Worm (Caenorhabditis elegans) whole organism, L1 larva: Measurements from ENCODE around the gene ZK54.3.

Experiments
- C16A3.4 ChIP-seq: fragments of 150-350 bp; optimal IDR thresholded peaks from 2 replicates; lab custom pipeline; 2014; ENCODE audit warnings: missing biosample characterization, missing genetic modification characterization
- aha-1 ChIP-seq: fragments of 150-350 bp; optimal IDR thresholded peaks from 2 replicates; lab custom pipeline; 2014; ENCODE audit warnings: missing biosample characterization, missing genetic modification characterization
- alr-1 ChIP-seq: fragments of 200-800 bp; sonication (Bioruptor generic); optimal IDR thresholded peaks from 2 replicates; lab custom pipeline; 2018; ENCODE audit warnings: borderline replicate concordance, mild to moderate bottlenecking, missing genetic modification characterization, missing compliant biosample characterization
- ceh-63 ChIP-seq: fragments of 200-800 bp; sonication (Bioruptor generic); optimal IDR thresholded peaks from 2 replicates; lab custom pipeline; 2018; ENCODE audit warnings: mild to moderate bottlenecking, missing genetic modification characterization, missing compliant biosample characterization
- ceh-8 ChIP-seq: fragments of 200-800 bp; sonication (Bioruptor generic); optimal IDR thresholded peaks from 2 replicates; lab custom pipeline; 2018; ENCODE audit warnings: mild to moderate bottlenecking, missing genetic modification characterization, moderate library complexity, missing compliant biosample characterization
- ceh-82 ChIP-seq, 3 experiments: fragments of 150-350 bp in 1 of 3; sonication (generic microtip) in 2 of 3; optimal IDR thresholded peaks; 2 replicates each; lab custom pipeline; 2014 to 2017; ENCODE audit warnings: missing biosample characterization in 3 of 3, missing genetic modification characterization in 3 of 3
- ceh-88 ChIP-seq: fragments of 200-800 bp; sonication (Bioruptor generic); IDR thresholded peaks from 2 replicates; pipeline ENCODE4 v1.3.6; 2022; ENCODE audit warnings: missing genetic modification characterization, missing compliant biosample characterization
- ceh-90 ChIP-seq: sonication (generic microtip); optimal IDR thresholded peaks from 2 replicates; lab custom pipeline; 2016; ENCODE audit warnings: missing genetic modification characterization, missing compliant biosample characterization
- dpl-1 ChIP-seq, 3 experiments: fragments of 150-350 bp in 2 of 3; sonication (generic microtip) in 1 of 3; optimal IDR thresholded peaks; 2 replicates each; lab custom pipeline; 2014 to 2017; ENCODE audit warnings: missing biosample characterization in 3 of 3, missing genetic modification characterization in 3 of 3, missing genetic modification reagents in 3 of 3
- dsc-1 ChIP-seq: sonication (generic microtip); optimal IDR thresholded peaks from 2 replicates; lab custom pipeline; 2016; ENCODE audit warnings: mild to moderate bottlenecking, missing genetic modification characterization, missing compliant biosample characterization
- efl-1 ChIP-seq, 4 experiments: fragments of 150-350 bp; optimal IDR thresholded peaks in 3 of 4; peaks in 1 of 4; 1 replicate in 1 of 4; 2 replicates in 3 of 4; lab custom pipeline; 2014; ENCODE audit warnings: missing biosample characterization in 2 of 4, missing genetic modification characterization in 2 of 4, missing genetic modification reagents in 2 of 4
- efl-3 ChIP-seq: fragments of 200-800 bp; sonication (Bioruptor generic); optimal IDR thresholded peaks from 2 replicates; lab custom pipeline; 2018; ENCODE audit warnings: mild to moderate bottlenecking, missing genetic modification characterization, missing compliant biosample characterization
- egl-13 ChIP-seq: sonication (generic microtip); optimal IDR thresholded peaks from 2 replicates; lab custom pipeline; 2016; ENCODE audit warnings: missing genotype, missing genetic modification reagents, missing genetic modification characterization, missing compliant biosample characterization
- egl-27 ChIP-seq, 2 experiments: fragments of 150-350 bp in 1 of 2; sonication (generic microtip); optimal IDR thresholded peaks; 3 replicates each; lab custom pipeline; 2017 to 2018; ENCODE audit warnings: missing biosample characterization in 2 of 2, missing genetic modification characterization in 2 of 2, missing genetic modification reagents in 2 of 2
- elt-3 ChIP-seq, 6 experiments: fragments of 150-350 bp in 1 of 6; sonication (generic microtip); optimal IDR thresholded peaks; 2 replicates each; lab custom pipeline; 2017 to 2018; ENCODE audit warnings: missing biosample characterization in 6 of 6, missing genetic modification characterization in 6 of 6, inconsistent platforms in 1 of 6
- ets-5 ChIP-seq: fragments of 200-800 bp; sonication (Bioruptor generic); IDR thresholded peaks from 2 replicates; pipeline ENCODE4 v1.3.6; 2022; ENCODE audit warnings: missing genetic modification characterization, missing compliant biosample characterization
- fkh-10 ChIP-seq: sonication (generic microtip); optimal IDR thresholded peaks from 2 replicates; lab custom pipeline; 2017; ENCODE audit warnings: missing biosample characterization, missing genetic modification reagents, missing genetic modification characterization
- fkh-4 ChIP-seq: sonication (generic microtip); optimal IDR thresholded peaks from 2 replicates; lab custom pipeline; 2016; ENCODE audit warnings: missing compliant biosample characterization, missing genetic modification characterization, borderline replicate concordance
- fkh-8 ChIP-seq: sonication (generic microtip); optimal IDR thresholded peaks from 2 replicates; lab custom pipeline; 2016; ENCODE audit warnings: mild to moderate bottlenecking, missing genetic modification characterization, missing compliant biosample characterization
- hlh-17 ChIP-seq: fragments of 200-800 bp; sonication (Bioruptor generic); optimal IDR thresholded peaks from 2 replicates; lab custom pipeline; 2018; ENCODE audit warnings: missing genetic modification characterization, mild to moderate bottlenecking, missing compliant biosample characterization, moderate library complexity, borderline replicate concordance
- irx-1 ChIP-seq: sonication (generic microtip); optimal IDR thresholded peaks from 2 replicates; lab custom pipeline; 2016; ENCODE audit warnings: missing genetic modification characterization, missing compliant biosample characterization
- lin-14 ChIP-seq: fragments of 200-800 bp; sonication (Bioruptor generic); optimal IDR thresholded peaks from 2 replicates; lab custom pipeline; 2018; ENCODE audit warnings: mild to moderate bottlenecking, missing genetic modification characterization, moderate library complexity, missing compliant biosample characterization
- lin-15B ChIP-seq: fragments of 150-350 bp; sonication (generic microtip); optimal IDR thresholded peaks from 3 replicates; lab custom pipeline; 2014; ENCODE audit warnings: missing biosample characterization, missing genetic modification characterization
- lin-35 ChIP-seq, 2 experiments: fragments of 150-350 bp; optimal IDR thresholded peaks; 2 replicates each; lab custom pipeline; 2014; ENCODE audit warnings: missing biosample characterization in 2 of 2, missing genetic modification characterization in 2 of 2, missing genetic modification reagents in 2 of 2
- mab-9 ChIP-seq: fragments of 200-800 bp; sonication (Bioruptor generic); IDR thresholded peaks from 2 replicates; pipeline ENCODE4 v1.3.6; 2022; ENCODE audit warnings: missing genetic modification reagents, missing genetic modification characterization, missing compliant biosample characterization
- mdl-1 ChIP-seq, 2 experiments: fragments of 150-350 bp; optimal IDR thresholded peaks; 2 replicates each; lab custom pipeline; 2014 to 2017; ENCODE audit warnings: missing biosample characterization in 2 of 2, missing genetic modification characterization in 2 of 2, inconsistent platforms in 1 of 2
- mep-1 ChIP-seq: fragments of 150-350 bp; optimal IDR thresholded peaks from 2 replicates; lab custom pipeline; 2014; ENCODE audit warnings: missing biosample characterization, missing genetic modification characterization
- nhr-11 ChIP-seq: fragments of 150-350 bp; optimal IDR thresholded peaks from 2 replicates; lab custom pipeline; 2014; ENCODE audit warnings: missing biosample characterization, missing genetic modification characterization
- nhr-47 ChIP-seq: sonication (generic microtip); optimal IDR thresholded peaks from 2 replicates; lab custom pipeline; 2016; ENCODE audit warnings: mild to moderate bottlenecking, missing genetic modification characterization, moderate library complexity, missing compliant biosample characterization
- nhr-71 ChIP-seq: sonication (generic microtip); optimal IDR thresholded peaks from 2 replicates; lab custom pipeline; 2016; ENCODE audit warnings: mild to moderate bottlenecking, missing genetic modification characterization, moderate library complexity, missing compliant biosample characterization
- nhr-76 ChIP-seq: sonication (generic microtip); optimal IDR thresholded peaks from 2 replicates; lab custom pipeline; 2017; ENCODE audit warnings: missing biosample characterization, missing genetic modification characterization
- nhr-77 ChIP-seq: fragments of 150-350 bp; optimal IDR thresholded peaks from 2 replicates; lab custom pipeline; 2014; ENCODE audit warnings: missing biosample characterization, missing genetic modification characterization
- nhr-85 ChIP-seq: sonication (generic microtip); peaks from one replicate; lab custom pipeline; 2016; ENCODE audit warnings: missing genetic modification characterization, inconsistent platforms, missing compliant biosample characterization
- pag-3 ChIP-seq: sonication (generic microtip); optimal IDR thresholded peaks from 2 replicates; lab custom pipeline; 2017; ENCODE audit warnings: missing genetic modification characterization, mild to moderate bottlenecking, missing compliant biosample characterization, antibody characterized with exemption, borderline replicate concordance; ENCODE audit not compliant: insufficient read depth
- pqm-1 ChIP-seq: sonication (generic microtip); optimal IDR thresholded peaks from 3 replicates; lab custom pipeline; 2017; ENCODE audit warnings: missing biosample characterization, missing genetic modification characterization
- skn-1 ChIP-seq: fragments of 150-350 bp; optimal IDR thresholded peaks from 2 replicates; lab custom pipeline; 2014; ENCODE audit warnings: missing biosample characterization, missing genetic modification characterization
- sptf-1 ChIP-seq: fragments of 150-350 bp; optimal IDR thresholded peaks from 2 replicates; lab custom pipeline; 2014; ENCODE audit warnings: missing biosample characterization, missing genetic modification characterization
- swsn-7 ChIP-seq: sonication (generic microtip); optimal IDR thresholded peaks from 2 replicates; lab custom pipeline; 2016; ENCODE audit warnings: missing genetic modification characterization, missing compliant biosample characterization
- tlp-1 ChIP-seq: fragments of 150-350 bp; optimal IDR thresholded peaks from 2 replicates; lab custom pipeline; 2014; ENCODE audit warnings: missing biosample characterization, missing genetic modification characterization
- unc-30 ChIP-seq: sonication (generic microtip); optimal IDR thresholded peaks from 2 replicates; lab custom pipeline; 2017; ENCODE audit warnings: missing biosample characterization, missing genetic modification characterization
- unc-62 ChIP-seq: fragments of 150-350 bp; optimal IDR thresholded peaks from 2 replicates; lab custom pipeline; 2014; ENCODE audit warnings: missing biosample characterization, missing genetic modification reagents, missing genetic modification characterization
- unc-86 ChIP-seq: sonication (generic microtip); optimal IDR thresholded peaks from 2 replicates; lab custom pipeline; 2016; ENCODE audit warnings: missing genetic modification characterization, missing compliant biosample characterization
- vab-15 ChIP-seq: sonication (generic microtip); optimal IDR thresholded peaks from 2 replicates; lab custom pipeline; 2017; ENCODE audit warnings: missing genotype, mild to moderate bottlenecking, missing genetic modification characterization, missing compliant biosample characterization
- zag-1 ChIP-seq: fragments of 150-350 bp; optimal IDR thresholded peaks from 2 replicates; lab custom pipeline; 2014; ENCODE audit warnings: missing biosample characterization, missing genetic modification characterization
- ztf-11 ChIP-seq, 2 experiments: sonication (generic microtip); optimal IDR thresholded peaks; 2 replicates each; lab custom pipeline; 2016 to 2017; ENCODE audit warnings: missing genetic modification characterization in 2 of 2, missing biosample characterization in 1 of 2, missing compliant biosample characterization in 1 of 2

ZK54.3 gene

DNA sequence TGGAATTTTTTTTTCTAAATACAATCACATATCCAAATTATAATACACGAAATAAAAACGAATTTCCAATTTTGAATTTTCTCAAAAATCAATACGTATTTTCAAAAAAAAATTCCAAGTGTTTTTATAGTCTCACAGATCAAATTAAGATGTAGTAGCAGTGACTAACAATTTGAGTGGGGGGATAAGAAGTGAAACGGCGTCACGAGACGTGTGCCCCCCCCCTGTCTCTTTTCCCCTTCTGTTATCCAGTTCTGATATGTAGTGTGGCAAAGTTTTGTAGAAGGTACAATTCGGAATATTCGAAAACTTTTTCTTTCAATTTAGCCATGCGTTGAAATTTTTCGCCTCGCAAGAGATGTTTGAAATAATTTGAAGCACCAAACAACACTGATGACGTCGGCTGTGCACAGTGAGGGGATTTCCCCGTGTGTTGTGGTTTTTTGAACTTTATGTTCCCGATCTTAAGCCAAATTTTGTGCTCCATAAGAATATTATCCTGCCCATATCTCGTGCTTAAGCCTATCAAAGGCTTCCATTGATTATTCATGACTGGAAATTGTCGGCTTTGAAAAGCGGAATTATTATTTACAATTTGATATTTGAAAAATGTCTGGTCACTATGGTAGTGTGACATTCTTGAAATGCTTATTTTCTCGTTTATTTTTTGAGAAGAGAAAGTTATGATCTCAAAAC is 48.5 kb upstream of the ZK54.3 start (continued):
- no peak for TF ChIP-seq lin-15B (tag; lab: Kevin White, UChicago)

- no peak for TF ChIP-seq egl-27 (tag; optimal IDR thresholded peaks at IDR 0.05; lab: Kevin White, UChicago)
- TF ChIP-seq efl-1 (optimal IDR thresholded peaks at IDR 0.05; lab: Kevin White, UChicago): no peak
- TF ChIP-seq efl-1 (GFP tag; optimal IDR thresholded peaks at IDR 0.05 in 1 of 2; lab: Kevin White, UChicago): peak in 1 of 2 experiments; percentile 3
- peak; percentile 5 for TF ChIP-seq nhr-77 (tag; lab: Kevin White, UChicago)
- no peak for TF ChIP-seq efl-3 (GFP tag; lab: Kevin White, UChicago)
- peak; percentile 27 for TF ChIP-seq lin-14 (GFP tag; lab: Kevin White, UChicago)
- TF ChIP-seq fkh-8 (tag; lab: Kevin White, UChicago): peak; percentile 1
- TF ChIP-seq ceh-82 (tag; optimal IDR thresholded peaks at IDR 0.05; lab: Kevin White, UChicago): peak in 1 of 3 experiments; percentile 18
- peak; percentile 13 for TF ChIP-seq skn-1 (tag; lab: Kevin White, UChicago)
Observed at ce11 chrX:17514422-17514821, 47.6 kb upstream of the ZK54.3 start.

- TF ChIP-seq ets-5 (GFP tag; lab: Robert Waterston, UW) (no peak), elt-3 (tag; optimal IDR thresholded peaks at IDR 0.05; lab: Kevin White, UChicago) (peak in 2 of 6 experiments; percentile 52 to 61), zag-1 (tag; lab: Kevin White, UChicago) (peak; percentile 46), lin-14 (GFP tag; lab: Kevin White, UChicago) (peak; percentile 98), lin-35 (GFP tag; optimal IDR thresholded peaks at IDR 0.05; lab: Kevin White, UChicago) (peak; percentile 54 to 74), dsc-1 (tag; lab: Kevin White, UChicago) (peak; percentile 88), egl-13 (peak; percentile 73), mdl-1 (tag; optimal IDR thresholded peaks at IDR 0.05; lab: Kevin White, UChicago) (peak; percentile 41 to 92), egl-27 (tag; optimal IDR thresholded peaks at IDR 0.05; lab: Kevin White, UChicago) (peak; percentile 66 to 68), vab-15 (tag; lab: Kevin White, UChicago) (no peak), nhr-71 (tag; lab: Kevin White, UChicago) (peak; percentile 96), mep-1 (tag; lab: Kevin White, UChicago) (peak; percentile 86), fkh-10 (GFP tag; lab: Kevin White, UChicago) (peak; percentile 72), sptf-1 (tag; lab: Kevin White, UChicago) (no peak), tlp-1 (tag; lab: Kevin White, UChicago) (no peak), irx-1 (peak; percentile 47), unc-30 (no peak), swsn-7 (peak; percentile 86), unc-62 (no peak), ceh-8 (peak; percentile 77), ceh-63 (GFP tag; lab: Kevin White, UChicago) (peak; percentile 4), nhr-85 (tag; lab: Kevin White, UChicago) (peak; percentile 95), nhr-47 (tag; lab: Kevin White, UChicago) (peak; percentile 87), aha-1 (tag; lab: Kevin White, UChicago) (no peak), ceh-88 (no peak), alr-1 (tag; lab: Kevin White, UChicago) (no peak), C16A3.4 (tag; lab: Kevin White, UChicago) (peak; percentile 69), nhr-11 (tag; lab: Kevin White, UChicago) (peak; percentile 58), hlh-17 (no peak), ztf-11 (tag; optimal IDR thresholded peaks at IDR 0.05; lab: Kevin White, UChicago) (peak in 1 of 2 experiments; percentile 18), nhr-76 (no peak), pqm-1 (no peak), fkh-4 (no peak), mab-9 (no peak), ceh-90 (no peak), pag-3 (tag; lab: Kevin White, UChicago) (no peak), nhr-77 (tag; lab: Kevin White, UChicago) (peak; percentile 62), dpl-1 (GFP tag; optimal IDR thresholded peaks at IDR 0.05; lab: Kevin White, UChicago) (peak in 2 of 3 experiments; percentile 34 to 35), unc-86 (tag; lab: Kevin White, UChicago) (peak; percentile 87)
Observed at ce11 chrX:17513507-17514113, 46.8 kb upstream of the ZK54.3 start, which contains the start of gene nhr-1. TSS of gene nhr-1 (plus strand) at chrX:17514063.
